Worm (Caenorhabditis elegans): ENCODE measurements around the gene tag-314.

- TF ChIP-seq unc-62 (GFP tag; optimal IDR thresholded peaks at IDR 0.05) (no peak), lin-35 (GFP tag; optimal IDR thresholded peaks at IDR 0.05) (no peak), him-1 (tag; optimal IDR thresholded peaks at IDR 0.05) (no peak), ama-1 (optimal IDR thresholded peaks at IDR 0.05) (no peak), ama-1 (GFP tag; optimal IDR thresholded peaks at IDR 0.05) (no peak), F49E8.2 (tag; optimal IDR thresholded peaks at IDR 0.05; ENCODE audit: insufficient read depth) (no peak), B0019.2 (GFP tag; conservative IDR thresholded peaks at IDR 0.05) (no peak), ceh-100 (GFP tag; IDR thresholded peaks at IDR 0.05) (no peak), ztf-3 (GFP tag; optimal IDR thresholded peaks at IDR 0.05) (no peak), egrh-3 (GFP tag; IDR thresholded peaks at IDR 0.05) (no peak), madf-3 (GFP tag; IDR thresholded peaks at IDR 0.05) (no peak), ceh-58 (GFP tag; IDR thresholded peaks at IDR 0.05) (no peak), B0336.3 (GFP tag; IDR thresholded peaks at IDR 0.05) (no peak), snpc-4 (GFP tag; optimal IDR thresholded peaks at IDR 0.05) (no peak), snpc-4 (tag; optimal IDR thresholded peaks at IDR 0.05) (no peak)
These were observed 23.8 kb downstream of the tag-314 start for ce11 chrV:10404701-10405100.

All from whole organism, young adult.